Worm (Caenorhabditis elegans) whole organism, L4 larva: ENCODE results near the gene sip-1.

Experiments used
- Y48G9A.11 ChIP-seq: fragments of 200-800 bp; sonication (Bioruptor generic); IDR thresholded peaks from 2 replicates; pipeline ENCODE4 v1.3.6; 2022; ENCODE audit warnings: missing genetic modification reagents, missing genetic modification characterization, missing compliant biosample characterization
- ceh-28 ChIP-seq: fragments of 150-350 bp; optimal IDR thresholded peaks from 2 replicates; lab custom pipeline; 2014; ENCODE audit warnings: missing biosample characterization, missing genetic modification reagents, missing genetic modification characterization
- ceh-44 ChIP-seq: fragments of 200-800 bp; sonication (Bioruptor generic); IDR thresholded peaks from 2 replicates; pipeline ENCODE4 v1.3.6; 2022; ENCODE audit warnings: missing genetic modification reagents, missing genetic modification characterization, missing compliant biosample characterization
- cey-2 ChIP-seq: sonication (generic microtip); optimal IDR thresholded peaks from 3 replicates; lab custom pipeline; 2017; ENCODE audit warnings: missing genetic modification characterization, mild to moderate bottlenecking, missing compliant biosample characterization, antibody characterized with exemption, borderline replicate concordance; ENCODE audit not compliant: insufficient read depth
- jun-1 ChIP-seq: fragments of 150-350 bp; optimal IDR thresholded peaks from 2 replicates; lab custom pipeline; 2014; ENCODE audit warnings: missing biosample characterization, missing genetic modification reagents, missing genetic modification characterization
- mdl-1 ChIP-seq, 2 experiments: fragments of 150-350 bp in 1 of 2; sonication (generic microtip) in 1 of 2; optimal IDR thresholded peaks; 2 replicates each; lab custom pipeline; 2014 to 2017; ENCODE audit warnings: missing biosample characterization in 2 of 2, missing genetic modification characterization in 2 of 2
- nhr-6 ChIP-seq: fragments of 150-350 bp; optimal IDR thresholded peaks from 2 replicates; lab custom pipeline; 2014; ENCODE audit warnings: missing biosample characterization, missing genetic modification characterization
- pqm-1 ChIP-seq: sonication (generic microtip); optimal IDR thresholded peaks from 2 replicates; lab custom pipeline; 2017; ENCODE audit warnings: missing biosample characterization, missing genetic modification characterization

- TF ChIP-seq ceh-44 = no peak
- TF ChIP-seq jun-1 (tag; lab: Kevin White, UChicago) = no peak
- no peak for TF ChIP-seq pqm-1 (tag; lab: Kevin White, UChicago)
- TF ChIP-seq ceh-28 = no peak
- no peak for TF ChIP-seq nhr-6 (tag; lab: Kevin White, UChicago)
- no peak for TF ChIP-seq mdl-1 (tag; optimal IDR thresholded peaks at IDR 0.05; lab: Kevin White, UChicago)
- TF ChIP-seq Y48G9A.11 (GFP tag; lab: Robert Waterston, UW) = no peak
- no peak for TF ChIP-seq cey-2 (tag; lab: Kevin White, UChicago)
Observed at ce11 chrIII:10537558-10537957, 31.0 kb upstream of the sip-1 start.
